Worm (Caenorhabditis elegans): ENCODE measurements around the gene srd-70.

DNA sequence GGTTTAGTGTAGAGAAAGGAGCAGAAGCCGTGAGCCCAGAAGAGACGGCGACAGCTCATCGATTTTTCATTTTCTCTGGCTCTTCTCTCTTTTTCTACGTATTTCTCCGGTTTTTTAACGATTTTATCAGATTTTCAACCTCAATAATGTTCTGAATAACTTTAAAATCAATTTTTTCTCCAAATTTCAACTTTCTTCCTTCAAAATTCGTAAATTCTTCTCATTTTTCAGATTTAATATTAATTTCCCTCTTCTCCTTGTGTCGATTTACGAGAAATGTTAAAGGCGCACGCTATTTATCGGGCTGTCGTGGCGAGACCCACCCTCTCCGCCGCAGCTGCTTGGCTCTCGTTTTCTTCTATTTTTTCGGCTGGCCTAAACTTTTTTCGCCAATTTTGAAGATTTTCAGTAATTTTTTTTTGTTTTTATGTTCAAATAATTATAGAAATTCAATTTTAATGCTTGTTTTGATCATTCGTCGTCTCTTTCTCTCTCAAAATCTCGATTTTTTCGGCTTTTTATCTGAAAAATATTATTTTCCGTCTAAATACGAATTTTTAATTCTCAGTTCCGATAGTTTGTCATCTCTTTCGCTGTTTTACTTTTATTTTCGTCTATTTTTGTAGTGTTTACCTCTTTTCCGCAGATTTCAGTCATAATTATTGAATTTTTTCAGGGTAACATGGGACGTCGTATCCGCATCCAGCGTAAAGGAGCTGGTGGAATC, 25.3 kb downstream of the srd-70 start, which contains the start of the genes calf-1 and rpl-2:
- TF ChIP-seq ama-1 (optimal IDR thresholded peaks at IDR 0.05) (no peak), tra-4 (tag; optimal IDR thresholded peaks at IDR 0.05) (no peak), F13C5.2 (tag; optimal IDR thresholded peaks at IDR 0.05) (no peak), flt-1 (GFP tag; IDR thresholded peaks at IDR 0.05) (0 out of 2 replicates have a peak, but pooled peaks have one; percentile 15), sea-1 (GFP tag; conservative IDR thresholded peaks at IDR 0.05) (no peak), pes-1 (GFP tag; IDR thresholded peaks at IDR 0.05) (no peak), aly-1 (tag; optimal IDR thresholded peaks at IDR 0.05) (no peak), B0310.2 (tag; optimal IDR thresholded peaks at IDR 0.05) (no peak), scrt-1 (GFP tag; IDR thresholded peaks at IDR 0.05) (no peak), ets-7 (tag; optimal IDR thresholded peaks at IDR 0.05) (no peak), hmbx-1 (tag; optimal IDR thresholded peaks at IDR 0.05) (no peak), ceh-36 (tag; optimal IDR thresholded peaks at IDR 0.05) (no peak), ceh-13 (GFP tag; optimal IDR thresholded peaks at IDR 0.05) (no peak), tbx-37 (GFP tag; conservative IDR thresholded peaks at IDR 0.05) (no peak)
